Fruit fly (Drosophila melanogaster): ENCODE results near the gene Faa.

The Faa gene

DNA sequence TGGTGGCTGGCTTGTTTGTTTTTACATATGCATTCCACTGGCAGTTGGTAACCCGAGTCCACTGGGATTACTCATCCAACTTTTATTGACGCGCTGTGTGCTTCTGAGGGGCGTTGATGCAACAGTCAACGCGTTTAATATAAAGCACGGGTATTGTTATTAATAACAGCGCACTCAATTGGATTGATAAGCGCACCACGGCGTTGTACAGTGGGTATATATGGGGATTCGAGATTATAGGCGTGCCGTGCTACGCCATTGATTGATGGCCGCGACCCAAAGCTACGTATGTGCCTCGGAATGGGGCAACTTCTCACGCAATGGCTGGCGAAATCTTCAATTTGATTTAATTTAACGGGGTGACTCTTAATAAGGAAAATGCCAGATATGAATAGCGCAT is 33.4 kb upstream of the Faa start:
- TF ChIP-seq noc (tag; optimal IDR thresholded peaks at IDR 0.05) = no peak

DNA sequence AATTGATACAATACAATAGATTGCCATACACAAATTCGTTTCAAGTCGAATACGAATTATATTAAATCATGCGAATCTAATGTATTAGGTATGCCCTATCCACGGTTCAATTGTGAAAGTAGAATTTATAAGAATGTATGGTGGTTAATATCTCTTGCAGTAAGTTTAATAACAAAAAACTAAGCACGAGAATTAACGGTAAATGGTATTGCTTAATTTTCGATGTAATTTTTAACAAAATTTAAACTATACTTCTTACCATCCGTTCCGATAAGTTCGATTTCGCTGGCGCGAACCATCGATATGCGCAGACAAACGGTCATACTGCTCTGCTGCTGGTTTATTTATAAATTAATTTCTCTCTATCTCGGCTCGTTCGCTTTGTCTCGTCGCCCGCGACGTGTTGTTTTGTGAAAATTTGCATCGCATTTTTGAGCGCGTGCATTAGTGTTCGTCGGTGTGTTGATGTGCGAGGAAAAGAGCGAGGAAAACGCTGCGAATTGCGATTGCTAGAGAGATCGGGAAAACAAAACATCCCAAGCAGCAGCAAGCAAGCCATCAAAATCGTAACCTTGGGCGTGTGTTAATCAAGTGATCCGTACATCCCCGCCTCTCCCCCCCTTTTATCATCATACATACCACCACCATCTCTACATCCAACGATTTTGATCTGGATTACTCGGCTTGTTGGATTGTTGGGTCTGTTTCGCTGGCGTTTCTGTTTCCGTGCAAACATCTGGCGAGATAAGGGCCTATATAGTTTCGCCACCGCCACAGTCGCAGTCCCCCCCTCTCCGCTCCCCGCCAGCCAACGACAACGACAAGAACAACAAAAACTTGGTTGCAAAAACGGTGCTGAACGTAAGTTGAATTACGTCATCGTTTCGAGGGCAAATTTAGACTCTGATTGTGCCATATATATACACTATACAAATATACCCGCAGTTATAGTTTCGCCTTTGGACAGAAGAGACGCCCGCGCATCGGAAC is 29.8 kb upstream of the Faa start, which contains the start of gene Fit1:
TSS of gene Fit1 (plus strand) at position 307 of the 990 bp plus-strand sequence.
- TF ChIP-seq noc (tag; optimal IDR thresholded peaks at IDR 0.05) = peak; percentile 48

DNA sequence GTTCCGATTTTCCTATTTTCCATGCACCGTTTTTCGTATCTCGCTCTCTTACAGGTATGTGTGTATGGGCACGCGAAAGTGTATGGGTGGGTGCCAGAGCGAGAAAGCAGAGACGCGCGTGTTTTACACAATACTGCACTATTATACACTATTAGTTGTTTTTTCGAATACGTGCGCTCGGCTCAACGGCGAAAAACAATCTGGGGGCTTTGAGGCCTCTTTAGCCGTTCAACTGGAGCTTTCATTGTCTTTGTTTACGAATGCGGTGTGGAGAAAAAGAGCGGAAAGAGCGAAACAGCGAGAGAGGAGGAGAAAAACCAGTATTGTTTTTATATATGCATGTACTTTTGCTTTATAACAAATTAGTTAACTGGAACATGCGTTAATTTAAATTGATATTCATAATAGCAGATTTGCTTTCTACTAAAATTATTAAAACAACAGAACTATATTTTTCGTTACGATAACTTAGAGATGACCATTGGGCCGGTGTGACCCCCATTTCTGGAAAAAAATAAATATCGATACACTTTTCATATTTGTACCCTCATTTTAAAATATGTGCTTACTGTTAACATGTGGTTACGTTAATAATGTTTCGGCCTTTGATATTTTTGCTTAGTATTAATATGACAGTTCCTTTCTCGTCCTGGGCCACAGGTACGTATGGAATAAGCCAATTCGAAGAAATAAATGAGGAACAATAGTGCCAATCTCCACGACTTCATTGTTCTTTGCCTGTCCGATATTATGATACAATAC is 28.9 kb upstream of the Faa start, which contains the start of gene CG14995:
TSS of gene CG14995 (minus strand) at position 761 of the 762 bp plus-strand sequence.
- TF ChIP-seq noc (tag; optimal IDR thresholded peaks at IDR 0.05) = peak; percentile 3

DNA sequence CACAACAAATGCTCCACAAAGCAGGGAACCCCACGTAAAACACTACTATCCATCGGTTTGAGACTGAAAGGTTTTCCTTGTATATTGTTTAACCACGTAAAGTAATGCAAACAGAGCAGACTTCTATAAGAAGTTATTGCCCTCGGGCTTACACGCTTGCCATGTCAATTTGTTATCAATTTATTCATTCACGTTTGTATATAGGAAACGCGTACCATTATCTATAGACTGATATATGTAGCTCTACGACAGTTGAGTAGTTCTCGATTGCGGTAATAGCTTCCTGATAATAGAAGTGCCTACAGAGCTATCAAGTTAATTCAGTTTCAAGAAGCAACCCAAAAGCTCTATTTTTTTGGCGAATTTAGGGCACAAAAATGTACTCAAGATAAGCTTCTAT is 25.4 kb upstream of the Faa start:
- no peak for TF ChIP-seq noc (tag; optimal IDR thresholded peaks at IDR 0.05)

DNA sequence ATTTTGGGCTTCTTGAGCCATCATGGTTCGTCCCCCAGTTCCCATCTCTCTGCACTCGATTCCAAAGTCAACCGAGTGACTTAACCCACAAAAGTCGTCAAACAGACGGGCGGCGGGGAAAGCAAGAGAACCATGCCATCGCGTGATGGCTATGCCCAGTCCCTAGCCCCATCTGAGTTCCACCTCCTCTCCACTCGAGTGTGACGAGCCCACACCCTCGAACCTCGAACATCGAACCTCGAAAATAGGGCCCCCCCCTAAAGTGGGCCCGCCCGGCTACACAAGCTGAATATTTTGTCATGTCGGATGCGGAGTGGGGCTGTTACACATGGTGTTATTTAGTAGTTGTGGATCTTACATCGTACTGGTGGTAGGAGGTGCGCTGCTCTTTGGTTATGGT is 22.8 kb upstream of the Faa start:
- TF ChIP-seq noc (tag; optimal IDR thresholded peaks at IDR 0.05) = no peak

DNA sequence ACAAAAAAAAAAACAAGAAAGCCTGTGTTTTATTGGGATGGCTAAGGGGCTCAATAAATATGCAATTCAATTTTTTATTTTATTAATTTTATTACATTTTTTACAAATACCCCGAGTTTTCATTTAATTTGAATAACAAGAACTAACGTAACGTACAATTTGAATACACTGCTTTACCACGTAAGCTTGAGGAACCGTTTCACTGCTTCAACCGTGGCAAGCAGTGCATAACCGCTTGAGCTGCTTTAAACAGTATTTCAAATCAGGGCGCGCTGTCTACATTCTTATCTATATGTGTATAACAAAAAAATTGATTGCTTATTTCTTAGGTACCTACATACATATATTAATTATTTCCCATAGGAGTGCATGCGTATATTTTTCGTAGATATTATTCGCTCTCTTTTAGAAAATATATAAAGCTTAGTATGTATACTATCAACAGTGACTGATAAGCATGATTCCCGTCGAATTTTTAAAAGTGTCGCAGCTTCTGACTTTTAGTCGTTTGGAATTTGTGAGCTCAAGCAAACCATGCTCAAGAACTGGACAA is 19.0 kb upstream of the Faa start, which contains the start of gene CG14990:
TSS of gene CG14990 (plus strand) at position 503 of the 553 bp plus-strand sequence.
- TF ChIP-seq noc (tag; optimal IDR thresholded peaks at IDR 0.05) = no peak

DNA sequence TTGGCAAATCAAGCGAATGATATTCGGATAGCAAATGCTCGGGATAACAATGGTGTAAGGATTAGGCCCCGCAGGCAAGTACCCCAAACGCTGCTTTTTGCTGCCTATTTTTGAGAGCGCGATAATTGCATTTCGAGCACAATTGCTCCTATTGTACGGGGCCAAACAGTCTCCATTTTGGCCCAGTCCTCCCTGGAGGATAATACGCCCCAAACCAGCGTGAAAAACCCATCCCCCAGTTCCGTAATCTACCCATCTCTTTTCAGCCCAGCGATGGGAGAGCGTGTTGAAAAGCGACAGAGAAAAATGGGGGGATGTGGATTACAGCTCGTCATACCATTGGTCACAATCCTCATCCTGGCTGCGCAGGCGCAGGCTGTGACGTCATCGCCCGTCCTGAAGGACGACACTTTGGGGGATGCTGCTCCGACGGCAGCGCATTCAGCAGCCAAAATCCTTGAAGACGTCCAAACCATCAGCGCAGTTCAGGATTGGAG is 15.0 kb upstream of the Faa start, which contains the start of gene Gad1:
TSS of gene Gad1 (minus strand) at position 51 of the 497 bp plus-strand sequence.
- no peak for TF ChIP-seq noc (tag; optimal IDR thresholded peaks at IDR 0.05)

DNA sequence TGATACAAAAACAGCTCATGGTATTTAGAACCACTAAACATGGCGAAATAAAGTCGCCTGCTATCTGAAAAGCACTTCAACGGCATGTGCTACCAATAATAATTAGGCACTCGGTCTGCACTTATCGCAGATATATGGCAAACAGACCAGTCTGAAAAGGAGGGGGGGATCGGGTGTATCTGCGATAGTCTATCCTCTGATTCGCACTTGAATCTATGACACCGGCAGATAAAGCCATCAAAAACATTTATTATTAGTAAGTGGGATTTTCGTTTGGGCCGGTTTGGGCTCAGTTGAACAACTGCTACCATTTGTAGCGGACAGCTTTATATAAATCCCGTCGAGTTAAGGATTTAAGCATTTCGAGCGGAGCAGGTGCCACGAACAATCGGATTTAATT is 13.5 kb upstream of the Faa start, which contains the start of gene CG14989:
TSS of gene CG14989 (plus strand) at position 301 of the 400 bp plus-strand sequence.
- no peak for TF ChIP-seq noc (tag; optimal IDR thresholded peaks at IDR 0.05)

DNA sequence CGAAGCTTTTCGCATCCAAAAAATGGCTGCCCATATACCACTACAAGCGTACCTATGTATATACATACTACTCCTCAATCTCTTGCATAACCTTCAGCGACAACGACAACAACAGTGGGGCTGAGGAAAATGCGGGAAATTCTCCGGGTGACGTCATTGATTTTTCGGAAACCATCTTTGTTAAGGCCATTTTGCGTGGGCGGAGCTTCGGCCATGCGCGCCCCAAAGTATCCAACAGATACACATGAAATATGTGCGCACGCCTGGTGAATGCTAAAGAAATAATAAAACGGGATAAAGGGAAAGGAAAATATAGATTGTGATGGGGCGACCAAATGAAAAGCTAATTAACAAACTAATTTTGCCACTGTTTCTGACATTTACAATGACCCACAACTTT is 12.1 kb upstream of the Faa start:
- no peak for TF ChIP-seq noc (tag; optimal IDR thresholded peaks at IDR 0.05)

DNA sequence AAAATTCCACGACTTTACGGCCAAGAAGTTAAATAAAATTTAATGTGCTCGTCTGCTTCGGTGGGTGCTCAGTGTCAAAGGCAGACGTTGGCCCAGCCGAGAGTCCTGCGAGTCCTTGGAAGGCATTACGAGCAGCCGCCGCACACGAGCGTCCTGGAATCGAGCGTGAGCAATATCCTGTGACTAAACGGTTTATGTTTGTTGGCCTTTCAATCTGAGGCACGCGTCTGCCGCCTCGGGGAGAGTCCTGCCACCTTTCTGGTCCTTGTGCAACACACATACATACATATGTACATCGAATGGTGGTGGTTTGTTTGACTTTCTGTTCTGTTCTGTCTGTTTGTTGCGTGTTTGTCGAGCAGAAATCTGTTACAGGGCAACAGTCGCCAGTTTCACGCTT is 9.7 kb upstream of the Faa start:
- no peak for TF ChIP-seq noc (tag; optimal IDR thresholded peaks at IDR 0.05)

DNA sequence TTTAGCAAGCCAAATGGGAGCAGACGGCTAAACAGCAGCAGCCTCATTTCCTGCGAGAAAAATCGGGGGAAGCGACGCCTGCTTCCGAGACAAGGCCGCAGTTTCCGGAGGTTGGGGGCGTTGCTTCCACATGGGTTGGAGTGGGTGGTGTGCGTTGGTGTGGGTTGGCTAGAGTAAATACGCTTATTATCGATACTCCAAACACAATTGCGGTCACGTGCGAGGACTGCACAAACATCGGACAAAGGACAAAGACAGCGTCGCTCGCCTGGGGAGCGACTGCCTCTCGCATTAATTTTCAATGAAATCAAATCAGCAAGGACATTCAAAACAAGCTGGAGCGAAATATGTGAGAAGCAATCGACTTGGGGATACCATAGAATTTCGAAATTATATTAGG is 7.5 kb upstream of the Faa start:
- no peak for TF ChIP-seq noc (tag; optimal IDR thresholded peaks at IDR 0.05)

DNA sequence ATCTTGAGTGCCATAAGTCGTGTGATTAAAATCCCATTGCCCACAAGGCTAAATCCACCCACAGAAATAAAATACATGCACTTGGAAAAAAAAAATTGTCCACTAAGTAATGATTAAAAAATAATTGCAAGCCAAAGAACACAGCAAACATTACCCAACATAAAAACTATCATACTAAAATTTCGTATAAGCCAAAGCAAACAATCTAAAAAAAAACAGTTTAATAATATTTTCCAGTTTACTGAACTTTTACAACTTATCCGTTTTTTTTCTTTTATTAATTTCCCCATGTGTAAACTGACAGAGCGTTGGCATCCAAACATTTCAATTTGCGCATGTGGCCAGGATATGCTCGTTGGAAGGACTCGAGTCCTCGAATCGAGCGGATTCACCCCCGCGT is 6.5 kb upstream of the Faa start:
- no peak for TF ChIP-seq noc (tag; optimal IDR thresholded peaks at IDR 0.05)

DNA sequence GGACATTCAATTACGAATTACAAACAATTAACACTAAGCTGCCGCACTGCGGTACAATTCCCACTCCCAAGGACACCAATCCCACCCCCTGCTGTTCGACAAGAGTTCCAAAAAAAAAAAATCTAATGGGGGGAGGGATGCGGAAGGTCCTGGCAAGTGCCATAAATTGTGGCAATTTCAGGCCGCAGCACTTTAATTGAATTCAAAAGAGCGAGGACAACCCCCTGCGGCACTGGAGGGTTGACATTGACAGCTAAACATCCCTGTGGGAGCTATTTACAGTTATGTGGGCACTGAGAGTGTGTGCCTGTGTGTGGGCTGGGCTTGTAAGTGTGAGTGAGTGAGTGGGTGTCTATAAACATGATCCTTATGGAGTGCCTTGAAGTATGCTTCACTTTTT is 3.2 kb upstream of the Faa start:
- no peak for TF ChIP-seq noc (tag; optimal IDR thresholded peaks at IDR 0.05)

DNA sequence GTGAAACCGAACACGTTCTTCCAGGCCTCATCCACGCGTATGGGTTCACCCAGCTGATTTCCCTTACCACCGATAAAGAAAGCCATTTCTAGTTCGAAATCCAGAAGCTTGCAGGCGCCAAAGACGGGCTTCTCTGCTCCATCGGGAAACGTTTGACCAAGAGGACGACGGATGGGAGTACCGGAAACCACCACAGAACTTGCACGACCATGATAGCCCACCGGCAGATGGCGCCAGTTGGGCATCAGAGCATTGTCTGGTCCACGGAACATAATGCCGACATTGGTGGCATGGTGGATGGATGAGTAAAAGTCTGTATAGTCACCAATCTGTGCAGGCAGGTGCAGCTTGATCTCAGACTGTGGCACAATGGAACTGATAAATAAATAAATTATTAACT is 1.0 kb downstream of the Faa start:
- no peak for TF ChIP-seq noc (tag; optimal IDR thresholded peaks at IDR 0.05)

DNA sequence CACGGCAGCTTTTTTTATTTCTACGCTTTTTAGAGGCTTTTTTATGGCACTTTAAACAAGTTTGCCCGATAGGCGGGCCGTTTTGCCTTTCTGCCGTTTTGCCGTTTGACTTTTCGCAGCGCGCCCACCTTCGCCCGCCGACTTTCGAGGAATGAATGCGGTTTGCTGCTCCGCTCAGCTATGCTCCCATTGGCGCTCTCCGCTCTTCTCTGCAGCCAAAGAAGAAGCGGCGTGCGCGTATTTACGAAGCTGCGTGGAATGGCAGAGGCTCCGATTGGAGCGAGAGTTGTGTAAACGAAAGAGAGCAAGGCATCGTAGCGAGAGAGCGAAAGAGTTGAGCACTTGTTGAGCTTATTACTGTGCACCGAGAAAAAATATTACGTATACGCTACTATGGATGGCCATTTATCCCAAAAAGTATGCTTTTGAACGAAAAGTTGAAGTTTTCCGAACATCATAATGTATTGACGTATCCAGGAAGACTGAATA is 2.1 kb downstream of the Faa start, which contains the start of gene wit:
TSS of gene wit (minus strand) at position 157 of the 489 bp plus-strand sequence.
- peak; percentile 52 for TF ChIP-seq noc (tag; optimal IDR thresholded peaks at IDR 0.05)

DNA sequence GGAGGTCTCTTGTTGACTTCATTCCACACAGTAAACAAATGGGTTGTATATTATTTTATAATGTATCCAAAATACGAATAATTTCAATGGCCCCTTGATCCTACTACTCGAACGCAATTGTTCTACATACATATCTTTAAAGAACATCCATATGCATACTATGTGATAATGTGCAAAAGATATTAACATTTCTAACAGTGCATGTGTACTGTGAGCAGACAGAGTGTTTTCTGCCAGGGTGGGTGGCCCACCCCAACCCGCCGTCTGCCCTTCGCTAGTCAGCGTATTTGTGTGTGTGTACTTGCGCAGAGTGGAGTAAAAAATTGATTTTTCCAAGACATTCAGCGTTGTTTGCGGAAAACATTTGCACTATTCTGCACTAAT is 2.8 kb downstream of the Faa start:
- TF ChIP-seq noc (tag; optimal IDR thresholded peaks at IDR 0.05) = no peak
